Worm (Caenorhabditis elegans) whole organism, L1 larva: ENCODE results near the gene F21C10.18.

ENCODE experiments used
- C04F5.9 ChIP-seq: sonication (generic microtip); optimal IDR thresholded peaks from 2 replicates; lab custom pipeline; 2016; ENCODE audit warnings: missing genetic modification characterization, missing compliant biosample characterization
- C16A3.4 ChIP-seq: fragments of 150-350 bp; optimal IDR thresholded peaks from 2 replicates; lab custom pipeline; 2014; ENCODE audit warnings: missing biosample characterization, missing genetic modification characterization
- C34B4.2 ChIP-seq: sonication (generic microtip); optimal IDR thresholded peaks from 2 replicates; lab custom pipeline; 2017; ENCODE audit warnings: mild to moderate bottlenecking, missing genetic modification characterization, missing compliant biosample characterization
- F16B12.6 ChIP-seq: fragments of 150-350 bp; optimal IDR thresholded peaks from 2 replicates; lab custom pipeline; 2014; ENCODE audit warnings: missing biosample characterization, missing genetic modification characterization
- ama-1 ChIP-seq: fragments of 150-350 bp; optimal IDR thresholded peaks from 2 replicates; lab custom pipeline; 2014
- ceh-88 ChIP-seq: fragments of 200-800 bp; sonication (Bioruptor generic); IDR thresholded peaks from 2 replicates; pipeline ENCODE4 v1.3.6; 2022; ENCODE audit warnings: missing genetic modification characterization, missing compliant biosample characterization
- ceh-90 ChIP-seq: sonication (generic microtip); optimal IDR thresholded peaks from 2 replicates; lab custom pipeline; 2016; ENCODE audit warnings: missing genetic modification characterization, missing compliant biosample characterization
- ces-1 ChIP-seq: fragments of 150-350 bp; optimal IDR thresholded peaks from 2 replicates; lab custom pipeline; 2014; ENCODE audit warnings: missing biosample characterization, missing genetic modification reagents, missing genetic modification characterization
- dpl-1 ChIP-seq, 3 experiments: fragments of 150-350 bp in 2 of 3; sonication (generic microtip) in 1 of 3; optimal IDR thresholded peaks; 2 replicates each; lab custom pipeline; 2014 to 2017; ENCODE audit warnings: missing biosample characterization in 3 of 3, missing genetic modification characterization in 3 of 3, missing genetic modification reagents in 3 of 3
- efl-1 ChIP-seq, 4 experiments: fragments of 150-350 bp; optimal IDR thresholded peaks in 3 of 4; peaks in 1 of 4; 1 replicate in 1 of 4; 2 replicates in 3 of 4; lab custom pipeline; 2014; ENCODE audit warnings: missing biosample characterization in 2 of 4, missing genetic modification characterization in 2 of 4, missing genetic modification reagents in 2 of 4
- egl-13 ChIP-seq: sonication (generic microtip); optimal IDR thresholded peaks from 2 replicates; lab custom pipeline; 2016; ENCODE audit warnings: missing genotype, missing genetic modification reagents, missing genetic modification characterization, missing compliant biosample characterization
- elt-2 ChIP-seq: sonication (generic microtip); optimal IDR thresholded peaks from 2 replicates; lab custom pipeline; 2016; ENCODE audit warnings: missing genetic modification characterization, mild to moderate bottlenecking, inconsistent platforms, missing compliant biosample characterization, missing genetic modification reagents
- elt-3 ChIP-seq, 6 experiments: fragments of 150-350 bp in 1 of 6; sonication (generic microtip); optimal IDR thresholded peaks; 2 replicates each; lab custom pipeline; 2017 to 2018; ENCODE audit warnings: missing biosample characterization in 6 of 6, missing genetic modification characterization in 6 of 6, inconsistent platforms in 1 of 6
- ets-5 ChIP-seq: fragments of 200-800 bp; sonication (Bioruptor generic); IDR thresholded peaks from 2 replicates; pipeline ENCODE4 v1.3.6; 2022; ENCODE audit warnings: missing genetic modification characterization, missing compliant biosample characterization
- fkh-4 ChIP-seq: sonication (generic microtip); optimal IDR thresholded peaks from 2 replicates; lab custom pipeline; 2016; ENCODE audit warnings: missing compliant biosample characterization, missing genetic modification characterization, borderline replicate concordance
- fkh-8 ChIP-seq: sonication (generic microtip); optimal IDR thresholded peaks from 2 replicates; lab custom pipeline; 2016; ENCODE audit warnings: mild to moderate bottlenecking, missing genetic modification characterization, missing compliant biosample characterization
- fos-1 ChIP-seq: fragments of 150-350 bp; optimal IDR thresholded peaks from 2 replicates; lab custom pipeline; 2014; ENCODE audit warnings: missing biosample characterization, missing genetic modification characterization
- grh-1 ChIP-seq: fragments of 200-800 bp; sonication (Bioruptor generic); IDR thresholded peaks from 2 replicates; pipeline ENCODE4 v1.3.6; 2022; ENCODE audit warnings: missing genetic modification reagents, missing genetic modification characterization, missing compliant biosample characterization
- hlh-4 ChIP-seq: sonication (generic microtip); optimal IDR thresholded peaks from 2 replicates; lab custom pipeline; 2016; ENCODE audit warnings: mild to moderate bottlenecking, missing genetic modification characterization, missing compliant biosample characterization
- hpl-2 ChIP-seq: fragments of 150-350 bp; optimal IDR thresholded peaks from 2 replicates; lab custom pipeline; 2014; ENCODE audit warnings: missing biosample characterization, missing genetic modification reagents, missing genetic modification characterization
- lin-13 ChIP-seq: fragments of 150-350 bp; optimal IDR thresholded peaks from 2 replicates; lab custom pipeline; 2014; ENCODE audit warnings: missing biosample characterization, missing genetic modification reagents, missing genetic modification characterization
- lin-14 ChIP-seq: fragments of 200-800 bp; sonication (Bioruptor generic); optimal IDR thresholded peaks from 2 replicates; lab custom pipeline; 2018; ENCODE audit warnings: mild to moderate bottlenecking, missing genetic modification characterization, moderate library complexity, missing compliant biosample characterization
- lin-35 ChIP-seq, 2 experiments: fragments of 150-350 bp; optimal IDR thresholded peaks; 2 replicates each; lab custom pipeline; 2014; ENCODE audit warnings: missing biosample characterization in 2 of 2, missing genetic modification characterization in 2 of 2, missing genetic modification reagents in 2 of 2
- lsy-2 ChIP-seq, 2 experiments: fragments of 150-350 bp; optimal IDR thresholded peaks; 2 replicates each; lab custom pipeline; 2014; ENCODE audit warnings: missing biosample characterization in 2 of 2, missing genetic modification characterization in 2 of 2
- mab-9 ChIP-seq: fragments of 200-800 bp; sonication (Bioruptor generic); IDR thresholded peaks from 2 replicates; pipeline ENCODE4 v1.3.6; 2022; ENCODE audit warnings: missing genetic modification reagents, missing genetic modification characterization, missing compliant biosample characterization
- mef-2 ChIP-seq: fragments of 150-350 bp; optimal IDR thresholded peaks from 2 replicates; lab custom pipeline; 2014; ENCODE audit warnings: missing biosample characterization, missing genetic modification characterization
- nhr-11 ChIP-seq: fragments of 150-350 bp; optimal IDR thresholded peaks from 2 replicates; lab custom pipeline; 2014; ENCODE audit warnings: missing biosample characterization, missing genetic modification characterization
- nhr-19 ChIP-seq: fragments of 200-800 bp; sonication (Bioruptor generic); conservative IDR thresholded peaks from 2 replicates; pipeline ENCODE4 v1.3.6; 2022; ENCODE audit warnings: missing genetic modification characterization, missing compliant biosample characterization
- nhr-20 ChIP-seq: sonication (generic microtip); optimal IDR thresholded peaks from 2 replicates; lab custom pipeline; 2016; ENCODE audit warnings: mild to moderate bottlenecking, missing genetic modification characterization, missing compliant biosample characterization
- nhr-237 ChIP-seq: fragments of 150-350 bp; optimal IDR thresholded peaks from 2 replicates; lab custom pipeline; 2014; ENCODE audit warnings: missing biosample characterization, missing genetic modification characterization
- nhr-28 ChIP-seq: fragments of 150-350 bp; optimal IDR thresholded peaks from 2 replicates; lab custom pipeline; 2014; ENCODE audit warnings: missing biosample characterization, missing genetic modification characterization
- nhr-85 ChIP-seq: sonication (generic microtip); peaks from one replicate; lab custom pipeline; 2016; ENCODE audit warnings: missing genetic modification characterization, inconsistent platforms, missing compliant biosample characterization
- pag-3 ChIP-seq: sonication (generic microtip); optimal IDR thresholded peaks from 2 replicates; lab custom pipeline; 2017; ENCODE audit warnings: missing genetic modification characterization, mild to moderate bottlenecking, missing compliant biosample characterization, antibody characterized with exemption, borderline replicate concordance; ENCODE audit not compliant: insufficient read depth
- pqm-1 ChIP-seq: sonication (generic microtip); optimal IDR thresholded peaks from 3 replicates; lab custom pipeline; 2017; ENCODE audit warnings: missing biosample characterization, missing genetic modification characterization
- rnt-1 ChIP-seq: sonication (generic microtip); optimal IDR thresholded peaks from 2 replicates; lab custom pipeline; 2016; ENCODE audit warnings: mild to moderate bottlenecking, missing genetic modification characterization, moderate library complexity, missing compliant biosample characterization
- snpc-4 ChIP-seq: fragments of 150-350 bp; optimal IDR thresholded peaks from 2 replicates; lab custom pipeline; 2014; ENCODE audit warnings: missing biosample characterization, missing genetic modification characterization
- snu-23 ChIP-seq: sonication (generic microtip); optimal IDR thresholded peaks from 2 replicates; lab custom pipeline; 2016; ENCODE audit warnings: missing genetic modification characterization, missing compliant biosample characterization
- sox-4 ChIP-seq: sonication (generic microtip); optimal IDR thresholded peaks from 2 replicates; lab custom pipeline; 2016; ENCODE audit warnings: missing genetic modification characterization, missing compliant biosample characterization
- sup-37 ChIP-seq: fragments of 200-800 bp; sonication (Bioruptor generic); optimal IDR thresholded peaks from 2 replicates; lab custom pipeline; 2018; ENCODE audit warnings: mild to moderate bottlenecking, missing genetic modification characterization, missing compliant biosample characterization
- tbx-2 ChIP-seq: sonication (generic microtip); optimal IDR thresholded peaks from 2 replicates; lab custom pipeline; 2016; ENCODE audit warnings: missing genetic modification characterization, missing compliant biosample characterization
- unc-30 ChIP-seq: sonication (generic microtip); optimal IDR thresholded peaks from 2 replicates; lab custom pipeline; 2017; ENCODE audit warnings: missing biosample characterization, missing genetic modification characterization
- vab-15 ChIP-seq: sonication (generic microtip); optimal IDR thresholded peaks from 2 replicates; lab custom pipeline; 2017; ENCODE audit warnings: missing genotype, mild to moderate bottlenecking, missing genetic modification characterization, missing compliant biosample characterization
- zag-1 ChIP-seq: fragments of 150-350 bp; optimal IDR thresholded peaks from 2 replicates; lab custom pipeline; 2014; ENCODE audit warnings: missing biosample characterization, missing genetic modification characterization
- ztf-11 ChIP-seq, 2 experiments: sonication (generic microtip); optimal IDR thresholded peaks; 2 replicates each; lab custom pipeline; 2016 to 2017; ENCODE audit warnings: missing genetic modification characterization in 2 of 2, missing biosample characterization in 1 of 2, missing compliant biosample characterization in 1 of 2

The F21C10.18 gene

ce11 chrV:9095613-9096317 is 12.6 kb upstream of the F21C10.18 start, which contains the start of gene F21C10.10 (continued):
- no peak for TF ChIP-seq hpl-2 (GFP tag; lab: Kevin White, UChicago)
- TF ChIP-seq fkh-8 (tag; lab: Kevin White, UChicago): no peak
- no peak for TF ChIP-seq zag-1 (tag; lab: Kevin White, UChicago)
- no peak for TF ChIP-seq fkh-4 (tag; lab: Kevin White, UChicago)
- TF ChIP-seq rnt-1 (tag; lab: Kevin White, UChicago): peak; percentile 67
- peak; percentile 83 for TF ChIP-seq elt-2 (tag; lab: Kevin White, UChicago)
- no peak for TF ChIP-seq unc-30 (tag; lab: Kevin White, UChicago)
- peak; percentile 96 for TF ChIP-seq nhr-19
- TF ChIP-seq F16B12.6: no peak
- TF ChIP-seq hlh-4 (tag; lab: Kevin White, UChicago): no peak
- peak; percentile 14 for TF ChIP-seq C04F5.9 (tag; lab: Kevin White, UChicago)
- no peak for TF ChIP-seq ztf-11 (tag; optimal IDR thresholded peaks at IDR 0.05; lab: Kevin White, UChicago)
- peak; percentile 75 for TF ChIP-seq C16A3.4 (tag; lab: Kevin White, UChicago)
- TF ChIP-seq dpl-1 (GFP tag; optimal IDR thresholded peaks at IDR 0.05; lab: Kevin White, UChicago): peak; percentile 4 to 55 (median 46)
- TF ChIP-seq lin-13 (GFP tag; lab: Kevin White, UChicago): peak; percentile 59
- no peak for TF ChIP-seq C34B4.2 (tag; lab: Kevin White, UChicago)
- TF ChIP-seq tbx-2 (tag; lab: Kevin White, UChicago): peak; percentile 86
- TF ChIP-seq mab-9: 0 out of 2 replicates have a peak, but pooled peaks have one; percentile 7
- peak; percentile 67 for TF ChIP-seq grh-1 (GFP tag; lab: Robert Waterston, UW)
- no peak for TF ChIP-seq vab-15 (tag; lab: Kevin White, UChicago)
- TF ChIP-seq lsy-2 (tag; optimal IDR thresholded peaks at IDR 0.05; lab: Kevin White, UChicago): peak; percentile 70 to 74
- TF ChIP-seq ets-5 (GFP tag; lab: Robert Waterston, UW): no peak
- no peak for TF ChIP-seq egl-13
- no peak for TF ChIP-seq ceh-90 (tag; lab: Kevin White, UChicago)
- TF ChIP-seq sox-4 (tag; lab: Kevin White, UChicago): no peak
- TF ChIP-seq pqm-1 (tag; lab: Kevin White, UChicago): no peak
- no peak for TF ChIP-seq ces-1
- no peak for TF ChIP-seq fos-1 (tag; lab: Kevin White, UChicago)
- no peak for TF ChIP-seq ceh-88 (GFP tag; lab: Robert Waterston, UW)
- no peak for TF ChIP-seq mef-2 (tag; lab: Kevin White, UChicago)
- TF ChIP-seq elt-3 (tag; optimal IDR thresholded peaks at IDR 0.05; lab: Kevin White, UChicago): peak in 3 of 6 experiments; percentile 59 to 91 (median 81)
- peak; percentile 8 for TF ChIP-seq sup-37 (GFP tag; lab: Kevin White, UChicago)
- TF ChIP-seq pag-3 (tag; lab: Kevin White, UChicago): no peak
- peak; percentile 90 for TF ChIP-seq snu-23 (GFP tag; lab: Kevin White, UChicago)
- peak; percentile 97 for TF ChIP-seq nhr-20 (tag; lab: Kevin White, UChicago)
- TF ChIP-seq snpc-4 (tag; lab: Kevin White, UChicago): peak; percentile 67
- no peak for TF ChIP-seq nhr-28 (tag; lab: Kevin White, UChicago)
- peak; percentile 23 for TF ChIP-seq nhr-11
- TF ChIP-seq, all 84 proteins: peak for 39

- TF ChIP-seq lin-35 (GFP tag; optimal IDR thresholded peaks at IDR 0.05; lab: Kevin White, UChicago) (peak in 1 of 2 experiments; percentile 2), C16A3.4 (tag; lab: Kevin White, UChicago) (peak; percentile 1), nhr-20 (tag; lab: Kevin White, UChicago) (peak; percentile 15), nhr-237 (no peak), ama-1 (lab: Kevin White, UChicago) (peak; percentile 18), dpl-1 (GFP tag; optimal IDR thresholded peaks at IDR 0.05; lab: Kevin White, UChicago) (no peak), efl-1 (optimal IDR thresholded peaks at IDR 0.05; lab: Kevin White, UChicago) (no peak), efl-1 (GFP tag; optimal IDR thresholded peaks at IDR 0.05 in 1 of 2; lab: Kevin White, UChicago) (peak in 1 of 2 experiments; percentile 72), nhr-85 (peak; percentile 59), lin-14 (GFP tag; lab: Kevin White, UChicago) (peak; percentile 14)
Observed at ce11 chrV:9096674-9097073, 11.6 kb upstream of the F21C10.18 start.
